Worm (Caenorhabditis elegans): Measurements from ENCODE around the gene glb-34.

Gene glb-34

ce11 chrIV:14608605-14609004 is 36.1 kb upstream of the glb-34 start:
- TF ChIP-seq unc-62 (GFP tag; optimal IDR thresholded peaks at IDR 0.05), result no peak

DNA sequence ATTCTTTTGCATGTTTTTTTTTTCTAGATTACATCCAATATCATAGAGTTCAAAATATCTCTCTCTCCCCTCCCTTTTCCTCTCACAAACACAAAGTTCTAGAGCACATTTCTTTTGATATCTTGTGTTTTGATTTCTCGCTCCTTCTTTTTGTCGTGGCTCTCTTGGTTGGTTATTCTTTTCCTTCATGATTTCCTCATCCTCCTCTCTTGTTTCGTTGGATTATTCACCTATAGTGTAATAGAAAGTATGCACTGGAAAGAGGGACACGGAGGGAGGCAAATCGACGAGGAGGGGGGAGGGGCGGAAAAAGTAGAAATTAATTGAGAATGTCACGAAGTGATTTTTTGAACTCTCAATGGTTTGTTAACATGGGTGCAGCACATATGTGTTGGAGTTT is 34.0 kb upstream of the glb-34 start:
- TF ChIP-seq unc-62 (GFP tag; optimal IDR thresholded peaks at IDR 0.05), result no peak

ce11 chrIV:14605143-14605542 is 32.6 kb upstream of the glb-34 start:
- TF ChIP-seq unc-62 (GFP tag; optimal IDR thresholded peaks at IDR 0.05), result no peak

DNA sequence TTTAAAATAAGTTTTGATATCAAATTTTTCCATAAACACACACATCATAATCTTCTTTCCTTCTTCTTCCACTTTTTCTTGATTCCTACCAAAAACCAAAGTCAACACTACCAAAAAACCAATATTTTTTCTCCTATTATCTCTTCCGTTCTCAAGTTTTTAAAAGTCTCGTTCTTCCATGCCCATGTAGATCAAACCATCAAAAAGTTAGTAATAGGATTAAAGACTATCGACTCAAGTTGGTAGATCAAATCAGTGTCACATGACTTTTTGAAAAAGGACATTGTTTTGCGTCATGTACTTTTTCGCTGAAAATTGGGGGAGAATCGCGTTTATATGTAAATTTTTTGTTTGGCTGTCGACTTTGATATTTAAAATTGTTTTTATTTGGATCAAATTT is 30.5 kb upstream of the glb-34 start:
- TF ChIP-seq unc-62 (GFP tag; optimal IDR thresholded peaks at IDR 0.05), result no peak

- no peak for TF ChIP-seq unc-62 (GFP tag; optimal IDR thresholded peaks at IDR 0.05)
Measured at ce11 chrIV:14599321-14599720, 26.8 kb upstream of the glb-34 start.

ce11 chrIV:14594249-14594648 is 21.7 kb upstream of the glb-34 start:
- TF ChIP-seq unc-62 (GFP tag; optimal IDR thresholded peaks at IDR 0.05), result no peak

ce11 chrIV:14587589-14587988 is 15.1 kb upstream of the glb-34 start:
- no peak for TF ChIP-seq unc-62 (GFP tag; optimal IDR thresholded peaks at IDR 0.05)

DNA sequence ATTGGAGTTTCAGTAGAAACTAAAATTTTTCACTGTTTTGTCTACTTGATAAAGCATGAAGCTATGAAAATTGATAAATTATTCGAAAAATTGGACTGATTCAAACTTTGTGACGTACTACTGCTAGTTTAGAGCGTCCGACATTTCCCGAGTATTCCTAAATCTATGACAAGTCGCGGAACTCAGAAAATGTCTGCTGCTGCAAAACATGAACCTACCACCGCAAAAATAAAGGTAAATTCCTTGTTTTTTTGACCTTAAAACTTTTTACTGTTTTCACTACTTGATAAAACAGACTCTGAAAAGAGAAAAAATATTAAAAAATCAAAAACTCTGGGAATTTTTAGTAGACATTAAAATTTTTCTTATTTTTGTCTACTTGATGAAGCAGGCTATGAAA is 14.3 kb upstream of the glb-34 start:
- TF ChIP-seq unc-62 (GFP tag; optimal IDR thresholded peaks at IDR 0.05), result no peak

DNA sequence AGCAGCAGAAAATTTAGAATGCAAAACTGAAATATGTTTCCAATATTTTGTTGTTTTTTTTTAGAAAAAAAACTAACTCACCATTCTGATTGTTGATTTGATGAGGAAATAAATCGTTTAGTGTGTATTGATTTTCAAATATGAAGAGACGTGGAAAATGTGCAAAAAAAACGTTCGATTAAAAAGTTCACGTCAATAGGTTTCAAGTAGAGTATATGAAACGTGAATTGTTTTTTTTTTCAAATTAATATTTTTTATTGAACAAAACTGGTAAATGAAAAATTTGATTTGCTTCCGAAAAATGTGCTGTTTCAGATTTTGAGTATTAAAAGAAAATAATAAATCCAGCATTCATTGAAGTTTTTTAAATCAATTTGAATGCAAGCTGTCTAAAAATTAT is 8.4 kb upstream of the glb-34 start, which contains the start of gene irld-18:
TSS of gene irld-18 (minus strand) at position 101 of the 400 bp plus-strand sequence.
- no peak for TF ChIP-seq unc-62 (GFP tag; optimal IDR thresholded peaks at IDR 0.05)

ce11 chrIV:14578650-14579193 is 6.2 kb upstream of the glb-34 start, which contains the start of gene Y57G11B.8:
Gene Y57G11B.8, minus strand, starts transcription at chrIV:14578700.
- TF ChIP-seq unc-62 (GFP tag; optimal IDR thresholded peaks at IDR 0.05), result no peak

- no peak for TF ChIP-seq unc-62 (GFP tag; optimal IDR thresholded peaks at IDR 0.05)
Measured at ce11 chrIV:14576471-14576870, 4.0 kb upstream of the glb-34 start.

ce11 chrIV:14574282-14574869 is 1.9 kb upstream of the glb-34 start, which contains the start of the genes Y57G11B.3 and Y57G11B.5:
Gene Y57G11B.3, minus strand, starts transcription at chrIV:14574382.
Gene Y57G11B.5, plus strand, starts transcription at chrIV:14574819.
- no peak for TF ChIP-seq unc-62 (GFP tag; optimal IDR thresholded peaks at IDR 0.05)

ce11 chrIV:14573068-14573467 is 561 bp upstream of the glb-34 start:
- TF ChIP-seq unc-62 (GFP tag; optimal IDR thresholded peaks at IDR 0.05), result no peak

DNA sequence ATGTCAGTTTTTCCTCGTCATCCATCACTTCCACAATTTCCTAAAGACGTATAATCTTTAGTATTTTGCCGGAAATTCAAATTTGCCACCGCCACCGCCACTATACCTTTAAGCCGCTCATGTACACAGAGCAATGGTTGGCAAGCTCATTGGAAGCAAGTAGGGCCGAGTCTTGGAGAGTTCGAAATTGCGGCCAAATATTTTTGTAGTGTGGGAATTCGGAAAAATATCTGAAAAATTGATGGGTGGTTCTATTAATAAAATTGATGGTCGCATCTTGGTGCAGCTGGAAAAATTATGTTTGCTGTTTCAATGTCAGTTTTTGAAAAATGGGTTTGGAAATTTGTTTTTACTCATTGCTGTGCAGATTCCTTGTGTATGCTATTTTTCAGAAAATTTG is 881 bp downstream of the glb-34 start:
- no peak for TF ChIP-seq unc-62 (GFP tag; optimal IDR thresholded peaks at IDR 0.05)

DNA sequence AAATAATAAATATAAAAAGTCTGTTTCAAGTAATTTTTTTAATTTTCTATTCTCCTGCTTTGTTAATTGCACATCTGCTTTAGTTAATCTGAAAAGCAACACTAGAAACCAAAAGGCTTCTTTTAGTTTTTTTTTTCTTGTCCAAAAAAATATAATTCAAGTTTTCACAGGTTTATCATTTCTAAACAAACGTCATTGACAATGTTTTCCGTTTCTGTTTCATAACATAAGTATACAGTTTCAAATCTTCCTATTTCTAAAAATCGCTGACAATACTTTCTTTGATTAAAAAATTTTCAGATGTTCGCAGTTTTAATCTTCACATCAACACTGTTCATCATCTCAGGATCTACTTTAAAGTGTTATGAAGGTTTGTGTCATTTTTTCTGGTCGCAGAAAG is 7.4 kb downstream of the glb-34 start, which contains the start of gene Y57G11B.2:
TSS of gene Y57G11B.2 (plus strand) at position 301 of the 400 bp plus-strand sequence.
- no peak for TF ChIP-seq unc-62 (GFP tag; optimal IDR thresholded peaks at IDR 0.05)

ce11 chrIV:14562649-14563268 is 9.7 kb downstream of the glb-34 start:
- TF ChIP-seq unc-62 (GFP tag; optimal IDR thresholded peaks at IDR 0.05), result no peak

ce11 chrIV:14561677-14562076 is 10.8 kb downstream of the glb-34 start:
- TF ChIP-seq unc-62 (GFP tag; optimal IDR thresholded peaks at IDR 0.05), result no peak
